Worm (Caenorhabditis elegans) whole organism, young adult: Measurements from ENCODE around the gene gln-1.

ENCODE experiments used
- B0261.1 ChIP-seq: sonication (generic microtip); optimal IDR thresholded peaks from 2 replicates; lab custom pipeline; 2016; ENCODE audit warnings: mild to moderate bottlenecking, missing genetic modification characterization, moderate library complexity, missing compliant biosample characterization
- B0336.3 ChIP-seq: fragments of 200-800 bp; sonication (Bioruptor generic); IDR thresholded peaks from 2 replicates; pipeline ENCODE4 v1.3.6; 2022; ENCODE audit warnings: missing genetic modification characterization, missing compliant biosample characterization
- C06A6.2 ChIP-seq: fragments of 200-800 bp; sonication (Bioruptor generic); conservative IDR thresholded peaks from 2 replicates; pipeline ENCODE4 v1.3.6; 2022; ENCODE audit warnings: missing genetic modification characterization, missing compliant biosample characterization
- C17E4.6 ChIP-seq: fragments of 200-800 bp; sonication (Bioruptor generic); IDR thresholded peaks from 2 replicates; pipeline ENCODE4 v1.3.6; 2022; ENCODE audit warnings: missing genetic modification reagents, missing genetic modification characterization, missing compliant biosample characterization
- F10E7.11 ChIP-seq: sonication (generic microtip); optimal IDR thresholded peaks from 2 replicates; lab custom pipeline; 2017; ENCODE audit warnings: mild to moderate bottlenecking, missing genetic modification characterization, moderate library complexity, missing compliant biosample characterization
- F33H1.4 ChIP-seq: fragments of 200-800 bp; sonication (Bioruptor generic); IDR thresholded peaks from 2 replicates; pipeline ENCODE4 v1.3.6; 2022; ENCODE audit warnings: missing genetic modification reagents, missing genetic modification characterization, missing compliant biosample characterization
- K11D2.4 ChIP-seq: fragments of 200-800 bp; sonication (Bioruptor generic); IDR thresholded peaks from 2 replicates; pipeline ENCODE4 v1.3.6; 2022; ENCODE audit warnings: missing genetic modification reagents, missing genetic modification characterization, missing compliant biosample characterization
- T07F8.4 ChIP-seq: sonication (generic microtip); optimal IDR thresholded peaks from 2 replicates; lab custom pipeline; 2016; ENCODE audit warnings: mild to moderate bottlenecking, missing genetic modification characterization, moderate library complexity, missing compliant biosample characterization
- T26A5.8 ChIP-seq: sonication (generic microtip); optimal IDR thresholded peaks from 2 replicates; lab custom pipeline; 2016; ENCODE audit warnings: missing genetic modification characterization, missing compliant biosample characterization
- Y53F4B.3 ChIP-seq: fragments of 200-800 bp; sonication (Bioruptor generic); IDR thresholded peaks from 2 replicates; pipeline ENCODE4 v1.3.6; 2022; ENCODE audit warnings: missing genetic modification reagents, missing genetic modification characterization, missing compliant biosample characterization
- Y53G8AR.9 ChIP-seq: fragments of 200-800 bp; sonication (Bioruptor generic); conservative IDR thresholded peaks from 2 replicates; pipeline ENCODE4 v1.3.6; 2022; ENCODE audit warnings: missing genetic modification reagents, missing genetic modification characterization, missing compliant biosample characterization
- Y79H2A.3 ChIP-seq: fragments of 200-800 bp; sonication (Bioruptor generic); conservative IDR thresholded peaks from 2 replicates; pipeline ENCODE4 v1.3.6; 2022; ENCODE audit warnings: missing genetic modification reagents, missing genetic modification characterization, missing compliant biosample characterization
- akir-1 ChIP-seq: fragments of 200-800 bp; sonication (Bioruptor generic); optimal IDR thresholded peaks from 2 replicates; lab custom pipeline; 2018; ENCODE audit warnings: mild to moderate bottlenecking, missing genetic modification characterization, moderate library complexity, missing compliant biosample characterization
- atf-7 ChIP-seq: sonication (generic microtip); optimal IDR thresholded peaks from 2 replicates; lab custom pipeline; 2017; ENCODE audit warnings: mild to moderate bottlenecking, missing genetic modification characterization, missing compliant biosample characterization
- athp-1 ChIP-seq: sonication (generic microtip); optimal IDR thresholded peaks from 2 replicates; lab custom pipeline; 2017; ENCODE audit warnings: mild to moderate bottlenecking, missing genetic modification characterization, missing compliant biosample characterization
- attf-6 ChIP-seq: fragments of 200-800 bp; sonication (Bioruptor generic); IDR thresholded peaks from 2 replicates; pipeline ENCODE4 v1.3.6; 2022; ENCODE audit warnings: missing genetic modification reagents, missing genetic modification characterization, missing compliant biosample characterization
- bed-2 ChIP-seq: fragments of 200-800 bp; sonication (Bioruptor generic); IDR thresholded peaks from 2 replicates; pipeline ENCODE4 v1.3.6; 2022; ENCODE audit warnings: missing genetic modification reagents, missing genetic modification characterization, missing compliant biosample characterization
- ceh-40 ChIP-seq: fragments of 200-800 bp; sonication (Bioruptor generic); IDR thresholded peaks from 2 replicates; pipeline ENCODE4 v1.3.6; 2022; ENCODE audit warnings: missing genetic modification characterization, missing compliant biosample characterization
- ceh-79 ChIP-seq: sonication (generic microtip); optimal IDR thresholded peaks from 2 replicates; lab custom pipeline; 2017; ENCODE audit warnings: mild to moderate bottlenecking, missing genetic modification characterization, missing compliant biosample characterization
- dpff-1 ChIP-seq: sonication (generic microtip); optimal IDR thresholded peaks from 2 replicates; lab custom pipeline; 2017; ENCODE audit warnings: mild to moderate bottlenecking, missing genetic modification characterization, missing compliant biosample characterization
- egl-18 ChIP-seq: fragments of 200-800 bp; sonication (Bioruptor generic); IDR thresholded peaks from 2 replicates; pipeline ENCODE4 v1.3.6; 2022; ENCODE audit warnings: missing genetic modification reagents, missing genetic modification characterization, missing compliant biosample characterization
- hlh-26 ChIP-seq: fragments of 200-800 bp; sonication (Bioruptor generic); conservative IDR thresholded peaks from 2 replicates; pipeline ENCODE4 v1.3.6; 2022; ENCODE audit warnings: missing genetic modification reagents, missing genetic modification characterization, missing compliant biosample characterization
- hrde-1 ChIP-seq: sonication (generic microtip); optimal IDR thresholded peaks from 2 replicates; lab custom pipeline; 2016; ENCODE audit warnings: missing genetic modification characterization, mild to moderate bottlenecking, missing compliant biosample characterization, moderate library complexity, missing genotype, missing genetic modification reagents, borderline replicate concordance
- hsf-1 ChIP-seq: fragments of 200-800 bp; sonication (Bioruptor generic); IDR thresholded peaks from 2 replicates; pipeline ENCODE4 v1.3.6; 2022; ENCODE audit warnings: missing genetic modification reagents, missing genetic modification characterization, missing compliant biosample characterization
- nhr-80 ChIP-seq: sonication (generic microtip); optimal IDR thresholded peaks from 2 replicates; lab custom pipeline; 2016; ENCODE audit warnings: missing genetic modification characterization, missing compliant biosample characterization
- pha-4 ChIP-seq: fragments of 150-350 bp; sonication (generic microtip); optimal IDR thresholded peaks from 2 replicates; lab custom pipeline; 2014; ENCODE audit warnings: missing biosample characterization, missing genetic modification reagents, missing genetic modification characterization
- repo-1 ChIP-seq: sonication (generic microtip); optimal IDR thresholded peaks from 2 replicates; lab custom pipeline; 2017; ENCODE audit warnings: mild to moderate bottlenecking, missing genetic modification characterization, missing compliant biosample characterization
- sea-2 ChIP-seq: fragments of 200-800 bp; sonication (Bioruptor generic); IDR thresholded peaks from 2 replicates; pipeline ENCODE4 v1.3.6; 2022; ENCODE audit warnings: missing genetic modification characterization, missing compliant biosample characterization
- snpc-3.4 ChIP-seq: sonication (generic microtip); optimal IDR thresholded peaks from 2 replicates; lab custom pipeline; 2017; ENCODE audit warnings: missing genetic modification characterization, mild to moderate bottlenecking, missing compliant biosample characterization, antibody characterized with exemption, moderate library complexity, missing genotype, missing genetic modification reagents
- somi-1 ChIP-seq: fragments of 200-800 bp; sonication (Bioruptor generic); optimal IDR thresholded peaks from 2 replicates; lab custom pipeline; 2018; ENCODE audit warnings: mild to moderate bottlenecking, missing genetic modification characterization, missing compliant biosample characterization
- sptf-2 ChIP-seq: fragments of 200-800 bp; sonication (Bioruptor generic); optimal IDR thresholded peaks from 2 replicates; lab custom pipeline; 2018; ENCODE audit warnings: mild to moderate bottlenecking, missing genetic modification characterization, missing compliant biosample characterization
- tbp1 ChIP-seq: fragments of 200-800 bp; sonication (Bioruptor generic); optimal IDR thresholded peaks from 2 replicates; lab custom pipeline; 2018; ENCODE audit warnings: mild to moderate bottlenecking, missing genetic modification characterization, missing compliant biosample characterization
- tlf-1 ChIP-seq: fragments of 200-800 bp; sonication (Bioruptor generic); optimal IDR thresholded peaks from 2 replicates; lab custom pipeline; 2018; ENCODE audit warnings: mild to moderate bottlenecking, missing genetic modification characterization, missing compliant biosample characterization
- zim-3 ChIP-seq: sonication (generic microtip); optimal IDR thresholded peaks from 2 replicates; lab custom pipeline; 2017; ENCODE audit warnings: mild to moderate bottlenecking, missing genetic modification characterization, moderate library complexity, missing compliant biosample characterization
- ztf-6 ChIP-seq: fragments of 200-800 bp; sonication (Bioruptor generic); IDR thresholded peaks from 2 replicates; pipeline ENCODE4 v1.3.6; 2022; ENCODE audit warnings: missing genetic modification reagents, missing genetic modification characterization, missing compliant biosample characterization

The gln-1 gene

DNA sequence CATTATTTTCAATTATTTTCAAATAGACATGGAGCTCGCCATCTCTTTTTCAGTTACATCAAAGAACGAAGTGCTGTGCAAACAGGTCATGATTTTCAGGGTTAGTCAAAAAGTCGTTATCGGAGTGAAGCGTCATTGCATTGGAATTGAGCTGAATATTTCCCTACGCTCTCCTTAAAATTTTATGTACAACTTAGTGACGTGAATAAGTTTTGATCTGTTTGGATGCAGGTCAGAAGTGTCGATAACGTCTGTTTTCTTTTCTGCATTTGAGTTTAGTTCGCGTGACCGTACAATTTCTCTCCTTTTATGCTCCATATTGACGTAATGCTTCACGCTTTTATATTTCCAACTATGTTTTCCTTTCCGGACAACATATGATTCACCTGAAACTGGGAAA lies 33.1 kb upstream of the gln-1 start:
- TF ChIP-seq bed-2 (GFP tag; lab: Robert Waterston, UW) (no peak), tbp1 (GFP tag; lab: Kevin White, UChicago) (peak; percentile 17), atf-7 (tag; lab: Kevin White, UChicago) (peak; percentile 29), tlf-1 (no peak), hlh-26 (GFP tag; lab: Robert Waterston, UW) (no peak), egl-18 (GFP tag; lab: Robert Waterston, UW) (no peak), zim-3 (no peak), pha-4 (peak; percentile 23), snpc-3.4 (tag; lab: Kevin White, UChicago) (no peak), Y53F4B.3 (GFP tag; lab: Robert Waterston, UW) (no peak), T26A5.8 (tag; lab: Kevin White, UChicago) (no peak), hrde-1 (tag; lab: Kevin White, UChicago) (no peak), nhr-80 (tag; lab: Kevin White, UChicago) (peak; percentile 80)

DNA sequence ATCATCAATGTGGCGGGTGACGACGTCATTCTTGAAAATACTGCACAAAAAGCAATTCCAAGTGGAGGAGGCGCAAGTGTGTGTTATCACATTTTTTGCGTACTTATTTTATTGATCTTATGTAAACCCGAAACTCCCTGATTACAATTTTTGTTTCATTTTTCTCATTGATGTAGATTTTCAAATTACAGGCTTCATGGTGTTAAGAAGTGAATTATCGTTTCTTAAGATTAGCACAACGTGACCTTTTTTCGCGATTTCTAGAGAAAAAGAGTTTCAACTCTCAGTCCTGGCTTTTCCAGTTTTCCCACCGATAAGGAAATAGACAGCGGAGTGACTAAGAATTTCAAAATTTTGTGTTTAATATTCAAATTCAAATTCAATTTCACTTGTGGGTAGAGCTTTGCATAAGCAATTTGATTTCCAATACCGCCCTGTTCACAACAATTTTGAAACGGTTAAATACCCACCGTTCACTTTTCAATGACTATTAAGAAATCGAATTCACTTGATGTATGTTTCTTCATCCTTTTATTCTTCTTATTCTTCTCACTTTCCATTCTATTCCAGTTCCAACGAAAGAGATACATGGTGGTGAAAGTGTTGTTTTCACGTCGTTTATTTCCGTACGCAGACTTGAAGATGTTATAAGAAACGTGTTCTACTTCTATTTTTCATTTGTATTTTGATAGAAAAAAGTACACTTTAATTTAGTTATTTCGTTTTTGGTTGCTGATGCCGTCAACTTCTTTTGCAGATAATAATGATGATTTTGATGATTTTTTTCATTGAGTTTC lies 31.1 kb upstream of the gln-1 start:
- TF ChIP-seq zim-3 (no peak), nhr-80 (tag; lab: Kevin White, UChicago) (peak; percentile 45)

DNA sequence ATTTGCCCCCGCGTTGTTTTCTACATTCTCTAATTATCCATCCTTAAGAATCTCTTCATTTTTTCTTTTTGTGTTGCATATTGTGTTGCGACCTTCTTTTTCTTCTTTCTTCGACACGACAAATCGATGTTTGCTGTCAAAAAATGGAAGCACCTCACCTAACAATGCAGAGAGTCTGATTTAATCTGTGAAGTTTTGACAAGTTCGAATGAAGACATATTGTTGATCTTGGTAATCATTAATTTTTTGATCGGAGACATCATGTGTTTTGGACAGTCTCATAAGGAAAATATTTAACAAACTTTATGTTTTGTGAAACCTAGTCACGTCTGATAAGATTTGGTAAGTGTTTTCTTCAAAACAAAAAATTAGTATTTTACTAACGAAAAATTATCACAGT lies 29.0 kb upstream of the gln-1 start:
- TF ChIP-seq ztf-6 (no peak), ceh-79 (tag; lab: Kevin White, UChicago) (no peak), dpff-1 (tag; lab: Kevin White, UChicago) (no peak)

DNA sequence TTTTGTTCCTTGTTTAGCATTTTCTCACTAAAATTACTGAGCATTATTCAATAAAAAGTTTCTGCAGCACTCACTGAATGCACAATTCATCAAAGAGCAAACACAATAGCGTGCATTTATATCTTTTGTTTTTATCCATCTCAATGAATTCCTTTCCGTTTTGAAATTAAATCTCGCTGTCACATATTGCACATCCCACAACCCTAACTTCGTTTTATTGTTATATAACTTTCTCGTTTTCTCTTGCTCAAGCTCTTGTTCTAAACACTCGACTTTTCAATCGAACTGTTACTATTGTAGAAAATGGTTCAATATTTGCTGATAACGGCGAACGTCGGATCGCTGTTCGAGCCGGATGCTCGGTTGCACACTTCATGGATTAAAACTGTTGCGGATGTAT lies 26.9 kb upstream of the gln-1 start, which contains the start of gene ipp-5:
Gene ipp-5, plus strand, starts transcription at position 301 of the 400 bp plus-strand sequence.
- TF ChIP-seq ceh-79 (tag; lab: Kevin White, UChicago), result no peak
- no peak for TF ChIP-seq athp-1 (tag; lab: Kevin White, UChicago)
- no peak for TF ChIP-seq snpc-3.4 (tag; lab: Kevin White, UChicago)
- no peak for TF ChIP-seq attf-6 (GFP tag; lab: Robert Waterston, UW)
- TF ChIP-seq Y53G8AR.9, result no peak
- TF ChIP-seq C17E4.6 (GFP tag; lab: Robert Waterston, UW), result no peak
- TF ChIP-seq hsf-1 (GFP tag; lab: Robert Waterston, UW), result no peak
- TF ChIP-seq B0336.3 (GFP tag; lab: Robert Waterston, UW), result no peak
- no peak for TF ChIP-seq sptf-2 (GFP tag; lab: Kevin White, UChicago)
- no peak for TF ChIP-seq T07F8.4
- TF ChIP-seq zim-3, result no peak
- no peak for TF ChIP-seq ceh-40
- no peak for TF ChIP-seq F10E7.11 (tag; lab: Kevin White, UChicago)
- TF ChIP-seq akir-1 (GFP tag; lab: Kevin White, UChicago), result no peak
- no peak for TF ChIP-seq tlf-1
- no peak for TF ChIP-seq sea-2

DNA sequence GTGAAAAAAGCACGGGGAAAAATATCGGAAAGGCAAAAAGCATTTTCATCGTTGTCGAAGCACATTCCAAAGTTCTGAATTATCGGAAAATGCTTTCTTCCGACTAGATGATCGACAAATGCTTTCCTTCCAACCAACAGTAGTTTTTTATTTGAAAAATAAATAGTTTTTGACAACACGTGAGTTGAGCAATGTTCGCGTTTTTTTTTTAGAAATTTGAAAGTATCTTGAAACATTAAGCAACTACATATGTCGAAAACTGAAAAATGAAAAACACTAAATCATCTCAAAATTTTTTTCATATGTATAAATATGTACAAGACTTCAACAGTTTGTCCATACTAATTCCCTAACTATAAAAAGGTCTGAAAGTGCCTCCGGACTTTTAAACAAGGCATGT lies 18.5 kb upstream of the gln-1 start, which contains the start of gene hsp-25:
Gene hsp-25, minus strand, starts transcription at position 101 of the 400 bp plus-strand sequence.
- TF ChIP-seq F33H1.4 (GFP tag; lab: Robert Waterston, UW) (no peak), K11D2.4 (GFP tag; lab: Robert Waterston, UW) (no peak), somi-1 (no peak), Y53G8AR.9 (no peak), repo-1 (tag; lab: Kevin White, UChicago) (no peak), Y79H2A.3 (GFP tag; lab: Robert Waterston, UW) (no peak), C06A6.2 (GFP tag; lab: Robert Waterston, UW) (no peak), B0261.1 (tag; lab: Kevin White, UChicago) (no peak)
